Fruit fly (Drosophila melanogaster): Measurements from ENCODE around the gene CG42594.

CG42594 gene

DNA sequence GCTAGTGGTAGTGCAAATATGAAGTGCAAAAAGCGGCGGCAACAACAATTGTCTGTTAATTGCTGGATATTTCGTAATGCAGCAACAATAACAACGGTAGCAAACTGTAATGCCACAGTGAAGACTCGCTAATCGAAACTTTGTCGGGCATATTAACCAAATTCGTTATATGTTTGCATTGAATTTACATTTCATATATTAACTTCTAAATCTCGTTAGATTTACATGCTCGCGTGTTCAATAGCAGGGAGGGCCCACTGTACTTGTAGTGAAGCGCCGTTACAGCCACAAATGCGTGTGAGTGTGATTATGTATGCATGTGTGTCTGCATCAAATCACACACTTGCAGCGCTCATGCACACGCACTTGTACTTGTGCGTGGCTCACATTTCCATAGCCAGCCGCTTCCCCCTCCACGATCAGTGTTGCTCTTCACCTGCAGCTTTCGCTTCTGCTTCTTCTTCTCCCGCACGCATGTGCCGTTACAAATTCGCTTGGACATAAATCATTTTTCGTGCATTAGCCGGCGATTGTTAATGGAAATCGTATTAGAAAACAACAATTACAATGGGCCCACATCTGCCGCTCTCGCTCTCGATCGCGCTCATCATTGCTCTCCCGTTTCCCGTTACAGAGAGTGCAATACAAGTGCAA, 99.3 kb downstream of the CG42594 start (continued):
- TF ChIP-seq Fer3 (tag; optimal IDR thresholded peaks at IDR 0.05), result peak; percentile 90
- TF ChIP-seq CG33213 (GFP tag; optimal IDR thresholded peaks at IDR 0.05), result peak; percentile 95
- peak; percentile 93 for TF ChIP-seq seq (GFP tag; IDR thresholded peaks at IDR 0.05)
- peak; percentile 89 for TF ChIP-seq CG18764 (GFP tag; optimal IDR thresholded peaks at IDR 0.05)
- peak; percentile 92 for TF ChIP-seq Rfx (GFP tag; IDR thresholded peaks at IDR 0.05)
- no peak for TF ChIP-seq hth (optimal IDR thresholded peaks at IDR 0.05)
- TF ChIP-seq Spps (tag; optimal IDR thresholded peaks at IDR 0.05), result peak; percentile 92
- TF ChIP-seq sens-2 (GFP tag; IDR thresholded peaks at IDR 0.05), result peak; percentile 98
- peak; percentile 95 for TF ChIP-seq CG11504 (tag; optimal IDR thresholded peaks at IDR 0.05)
- peak; percentile 48 for TF ChIP-seq CG13894 (tag; optimal IDR thresholded peaks at IDR 0.05)
- TF ChIP-seq cato (GFP tag; optimal IDR thresholded peaks at IDR 0.05; ENCODE audit: borderline replicate concordance), result peak; percentile 90
- TF ChIP-seq Hsf (GFP tag; optimal IDR thresholded peaks at IDR 0.05), result peak; percentile 95
- TF ChIP-seq Scr (GFP tag; IDR thresholded peaks at IDR 0.05; ENCODE audit: partially characterized antibody), result no peak
- TF ChIP-seq CG4730 (GFP tag; IDR thresholded peaks at IDR 0.05), result peak; percentile 91
- TF ChIP-seq CG17568 (GFP tag; optimal IDR thresholded peaks at IDR 0.05), result peak; percentile 88

- TF ChIP-seq CG15479 (GFP tag; optimal IDR thresholded peaks at IDR 0.05), result peak; percentile 45
- TF ChIP-seq eve (GFP tag; optimal IDR thresholded peaks at IDR 0.05), result peak in 1 of 2 experiments; percentile 65
- peak; percentile 53 for TF ChIP-seq Med (GFP tag)
- TF ChIP-seq CG8924 (tag; optimal IDR thresholded peaks at IDR 0.05), result peak; percentile 24
- no peak for TF ChIP-seq Awh (GFP tag; IDR thresholded peaks at IDR 0.05)
- 0 out of 2 replicates have a peak, but pooled peaks have one; percentile 10 for TF ChIP-seq Drgx (GFP tag; IDR thresholded peaks at IDR 0.05)
- no peak for TF ChIP-seq zen2 (GFP tag; IDR thresholded peaks at IDR 0.05; ENCODE audit: partially characterized antibody)
- no peak for TF ChIP-seq CG3407 (GFP tag; optimal IDR thresholded peaks at IDR 0.05)
- TF ChIP-seq CG32772 (GFP tag; IDR thresholded peaks at IDR 0.05), result peak; percentile 55; the same call in 1 of the 2 replicates
- TF ChIP-seq CG10654 (GFP tag; optimal IDR thresholded peaks at IDR 0.05), result no peak
- no peak for TF ChIP-seq inv (GFP tag; IDR thresholded peaks at IDR 0.05; ENCODE audit: partially characterized antibody)
- peak; percentile 44; the same call in 2 of the 3 replicates for TF ChIP-seq Aef1 (GFP tag; IDR thresholded peaks at IDR 0.05)
- peak; percentile 52 for TF ChIP-seq cg (GFP tag; optimal IDR thresholded peaks at IDR 0.05)
- no peak for TF ChIP-seq Elba2 (GFP tag; optimal IDR thresholded peaks at IDR 0.05)
- peak; percentile 86 for TF ChIP-seq sqz (GFP tag; optimal IDR thresholded peaks at IDR 0.05)
- TF ChIP-seq dan (GFP tag; IDR thresholded peaks at IDR 0.05), result no peak
- no peak for TF ChIP-seq oc (tag; optimal IDR thresholded peaks at IDR 0.05)
- TF ChIP-seq zen (tag; optimal IDR thresholded peaks at IDR 0.05), result peak; percentile 20
- no peak for TF ChIP-seq CG3281 (GFP tag; optimal IDR thresholded peaks at IDR 0.05)
- TF ChIP-seq CG4360 (GFP tag; IDR thresholded peaks at IDR 0.05), result peak; percentile 98
- TF ChIP-seq CG1792 (GFP tag; optimal IDR thresholded peaks at IDR 0.05), result no peak
- peak; percentile 88 for TF ChIP-seq grau (tag; optimal IDR thresholded peaks at IDR 0.05)
- TF ChIP-seq CG6654 (GFP tag; optimal IDR thresholded peaks at IDR 0.05), result no peak
These were observed 99.9 kb downstream of the CG42594 start for dm6 chrX:4940527-4940926.

DNA sequence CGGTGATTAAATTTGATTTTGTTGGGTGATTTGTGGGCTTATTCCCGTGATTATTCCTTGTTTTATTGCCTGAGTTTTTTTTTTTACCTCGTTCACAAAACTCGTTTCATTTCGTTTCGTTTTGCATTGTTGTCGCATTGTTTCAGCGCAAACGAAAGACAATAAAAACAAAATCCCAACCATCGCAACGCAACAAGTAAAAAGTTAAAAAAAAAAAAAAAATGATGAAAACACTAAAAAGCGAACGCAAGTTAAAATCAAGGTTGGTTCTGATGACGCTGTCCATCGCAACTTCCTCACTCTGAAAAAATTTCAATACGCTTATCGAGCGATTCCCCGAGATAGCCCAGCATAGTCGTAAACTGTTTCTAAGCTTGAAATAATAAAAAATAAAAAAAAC, 100.9 kb downstream of the CG42594 start:
- TF ChIP-seq nom (GFP tag; optimal IDR thresholded peaks at IDR 0.05), result peak; percentile 36
- TF ChIP-seq jing (GFP tag; optimal IDR thresholded peaks at IDR 0.05), result no peak

All from whole organism, embryonic.